Fruit fly (Drosophila melanogaster) whole organism, embryonic: ENCODE data around the gene CG34116.
A peak's percentile ranks its signal among the peaks of the same experiment; 100 is the strongest.

Experiments
- Asciz ChIP-seq: fragments of 200-800 bp; sonication (Bioruptor generic); optimal IDR thresholded peaks from 2 replicates; lab custom pipeline; 2017; ENCODE audit warnings: missing biosample characterization, mild to moderate bottlenecking, missing genetic modification characterization, missing genetic modification reagents
- Atf-2 ChIP-seq: fragments of 200-800 bp; sonication (Bioruptor generic); optimal IDR thresholded peaks from 2 replicates; lab custom pipeline; 2016; ENCODE audit warnings: missing biosample characterization, missing genetic modification characterization
- CG10274 ChIP-seq: fragments of 200-800 bp; sonication (Bioruptor generic); optimal IDR thresholded peaks from 3 replicates; lab custom pipeline; 2017; ENCODE audit warnings: missing biosample characterization, mild to moderate bottlenecking, missing genetic modification characterization
- CG12155 ChIP-seq: fragments of 200-800 bp; sonication (Bioruptor generic); optimal IDR thresholded peaks from 3 replicates; lab custom pipeline; 2016; ENCODE audit warnings: missing biosample characterization, missing genetic modification characterization
- CG12391 ChIP-seq: fragments of 200-800 bp; sonication (Bioruptor generic); optimal IDR thresholded peaks from 3 replicates; lab custom pipeline; 2018; ENCODE audit warnings: missing biosample characterization, mild to moderate bottlenecking, missing genetic modification characterization, moderate library complexity
- CG12659 ChIP-seq: fragments of 200-800 bp; sonication (Bioruptor generic); optimal IDR thresholded peaks from 3 replicates; lab custom pipeline; 2017; ENCODE audit warnings: mild to moderate bottlenecking, missing biosample characterization, missing genetic modification reagents, missing genetic modification characterization
- CG13287 ChIP-seq: fragments of 200-800 bp; sonication (Bioruptor generic); IDR thresholded peaks from 2 replicates; pipeline ENCODE4 v1.3.6; 2022; ENCODE audit warnings: missing biosample characterization, missing genetic modification characterization; ENCODE audit not compliant: partially characterized antibody
- CG15269 ChIP-seq: fragments of 200-800 bp; sonication (Bioruptor generic); optimal IDR thresholded peaks from 2 replicates; lab custom pipeline; 2018; ENCODE audit warnings: missing biosample characterization, mild to moderate bottlenecking, missing genetic modification characterization, moderate library complexity
- CG30431 ChIP-seq: fragments of 200-800 bp; sonication (Bioruptor generic); optimal IDR thresholded peaks from 2 replicates; lab custom pipeline; 2017; ENCODE audit warnings: missing biosample characterization, missing genetic modification characterization
- CG31441 ChIP-seq: fragments of 200-800 bp; sonication (Bioruptor generic); IDR thresholded peaks from 2 replicates; pipeline ENCODE4 v1.3.6; 2022; ENCODE audit warnings: missing biosample characterization, missing genetic modification characterization
- CG32767 ChIP-seq: fragments of 200-800 bp; sonication (Bioruptor generic); IDR thresholded peaks from 2 replicates; pipeline ENCODE4 v1.3.6; 2022; ENCODE audit warnings: missing biosample characterization, missing genetic modification characterization
- CG32772 ChIP-seq: fragments of 200-800 bp; sonication (Bioruptor generic); IDR thresholded peaks from 2 replicates; pipeline ENCODE4 v1.3.6; 2022; ENCODE audit warnings: missing biosample characterization, missing genetic modification characterization
- CG4424 ChIP-seq: fragments of 200-800 bp; sonication (Bioruptor generic); optimal IDR thresholded peaks from 3 replicates; lab custom pipeline; 2016; ENCODE audit warnings: missing biosample characterization, missing genetic modification characterization
- CG4730 ChIP-seq: fragments of 200-800 bp; sonication (Bioruptor generic); IDR thresholded peaks from 2 replicates; pipeline ENCODE4 v1.3.6; 2022; ENCODE audit warnings: missing biosample characterization, missing genetic modification characterization
- CG4854 ChIP-seq: fragments of 200-800 bp; sonication (Bioruptor generic); optimal IDR thresholded peaks from 2 replicates; lab custom pipeline; 2016; ENCODE audit warnings: missing biosample characterization, missing genetic modification characterization, inconsistent platforms
- CG5953 ChIP-seq: fragments of 200-800 bp; sonication (Bioruptor generic); IDR thresholded peaks from 2 replicates; pipeline ENCODE4 v1.3.6; 2022; ENCODE audit warnings: missing biosample characterization, missing genetic modification characterization
- CG6654 ChIP-seq: fragments of 200-800 bp; sonication (Bioruptor generic); optimal IDR thresholded peaks from 2 replicates; lab custom pipeline; 2017; ENCODE audit warnings: missing biosample characterization, mild to moderate bottlenecking, missing genetic modification characterization
- CG6683 ChIP-seq: fragments of 200-800 bp; sonication (Bioruptor generic); optimal IDR thresholded peaks from 2 replicates; lab custom pipeline; 2017; ENCODE audit warnings: missing biosample characterization, mild to moderate bottlenecking, missing genetic modification characterization, missing genetic modification reagents
- CG8478 ChIP-seq: fragments of >200 bp; optimal IDR thresholded peaks from 2 replicates; lab custom pipeline; 2018
- CG8944 ChIP-seq: fragments of 200-800 bp; sonication (Bioruptor generic); optimal IDR thresholded peaks from 3 replicates; lab custom pipeline; 2016; ENCODE audit warnings: missing biosample characterization, missing genetic modification characterization
- Dip3 ChIP-seq: fragments of 200-800 bp; sonication (Bioruptor generic); optimal IDR thresholded peaks from 3 replicates; lab custom pipeline; 2016; ENCODE audit warnings: missing biosample characterization, missing genetic modification characterization
- Gug ChIP-seq: fragments of 200-800 bp; sonication (Bioruptor generic); IDR thresholded peaks from 4 replicates; pipeline ENCODE4 v1.3.6; 2022; ENCODE audit warnings: missing biosample characterization, missing genetic modification characterization
- HHEX ChIP-seq: fragments of 200-800 bp; sonication (Bioruptor generic); optimal IDR thresholded peaks from 3 replicates; lab custom pipeline; 2017; ENCODE audit warnings: missing biosample characterization, mild to moderate bottlenecking, missing genetic modification characterization, missing genetic modification reagents
- Kr ChIP-seq: fragments of 200-800 bp; sonication (Bioruptor generic); optimal IDR thresholded peaks from 2 replicates; lab custom pipeline; 2017; ENCODE audit warnings: missing biosample characterization, mild to moderate bottlenecking, missing genetic modification characterization
- MESR4 ChIP-seq: fragments of 200-800 bp; sonication (Bioruptor generic); optimal IDR thresholded peaks from 2 replicates; lab custom pipeline; 2018; ENCODE audit warnings: missing biosample characterization, mild to moderate bottlenecking, missing genetic modification characterization, moderate library complexity
- Med ChIP-seq: fragments of 200-800 bp; sonication (Bioruptor generic); peaks from one replicate; lab custom pipeline; 2016; ENCODE audit warnings: missing biosample characterization, missing genetic modification characterization, mild to moderate bottlenecking, inconsistent platforms, moderate library complexity
- Xrp1 ChIP-seq: fragments of 200-800 bp; sonication (Bioruptor generic); IDR thresholded peaks from 2 replicates; pipeline ENCODE4 v1.3.6; 2022; ENCODE audit warnings: missing biosample characterization, missing genetic modification characterization
- al ChIP-seq: fragments of 200-800 bp; sonication (Bioruptor generic); IDR thresholded peaks from 2 replicates; pipeline ENCODE4 v1.3.6; 2022; ENCODE audit warnings: missing biosample characterization, missing genetic modification characterization
- bigmax ChIP-seq: fragments of 200-800 bp; sonication (Bioruptor generic); optimal IDR thresholded peaks from 2 replicates; lab custom pipeline; 2018; ENCODE audit warnings: missing biosample characterization, mild to moderate bottlenecking, missing genetic modification characterization
- dysf ChIP-seq: fragments of 200-800 bp; sonication (Bioruptor generic); IDR thresholded peaks from 3 replicates; pipeline ENCODE4 v1.3.6; 2022; ENCODE audit warnings: missing biosample characterization, missing genetic modification characterization
- emc ChIP-seq: fragments of 200-800 bp; sonication (Bioruptor generic); optimal IDR thresholded peaks from 2 replicates; lab custom pipeline; 2016; ENCODE audit warnings: missing biosample characterization, missing genetic modification characterization
- ewg ChIP-seq: fragments of 200-800 bp; sonication (Bioruptor generic); optimal IDR thresholded peaks from 3 replicates; lab custom pipeline; 2017; ENCODE audit warnings: mild to moderate bottlenecking, missing biosample characterization, missing genetic modification reagents, missing genetic modification characterization
- eyg ChIP-seq: fragments of 200-800 bp; sonication (Bioruptor generic); optimal IDR thresholded peaks from 3 replicates; lab custom pipeline; 2016; ENCODE audit warnings: missing biosample characterization, missing genetic modification characterization
- gsb ChIP-seq: fragments of 200-800 bp; sonication (Bioruptor generic); IDR thresholded peaks from 2 replicates; pipeline ENCODE4 v1.3.6; 2022; ENCODE audit warnings: missing biosample characterization, missing genetic modification characterization
- hb ChIP-seq: fragments of 200-800 bp; sonication (Bioruptor generic); IDR thresholded peaks from 3 replicates; pipeline ENCODE4 v1.3.6; 2022; ENCODE audit warnings: missing biosample characterization, missing genetic modification characterization; ENCODE audit not compliant: partially characterized antibody
- hbn ChIP-seq: fragments of 200-800 bp; sonication (Bioruptor generic); IDR thresholded peaks from 2 replicates; pipeline ENCODE4 v1.3.6; 2022; ENCODE audit warnings: missing biosample characterization, missing genetic modification characterization; ENCODE audit not compliant: partially characterized antibody
- jigr1 ChIP-seq: fragments of 200-800 bp; sonication (Bioruptor generic); IDR thresholded peaks from 3 replicates; pipeline ENCODE4 v1.3.6; 2022; ENCODE audit warnings: missing biosample characterization, missing genetic modification characterization
- jumu ChIP-seq: fragments of 200-800 bp; sonication (Bioruptor generic); optimal IDR thresholded peaks from 3 replicates; lab custom pipeline; 2016; ENCODE audit warnings: missing biosample characterization, missing genetic modification characterization
- mld ChIP-seq: fragments of 200-800 bp; sonication (Bioruptor generic); IDR thresholded peaks from 3 replicates; pipeline ENCODE4 v1.3.6; 2022; ENCODE audit warnings: missing biosample characterization, missing genetic modification characterization; ENCODE audit not compliant: partially characterized antibody
- nerfin-2 ChIP-seq: fragments of 200-800 bp; sonication (Bioruptor generic); IDR thresholded peaks from 2 replicates; pipeline ENCODE4 v1.3.6; 2022; ENCODE audit warnings: missing biosample characterization, missing genetic modification characterization; ENCODE audit not compliant: partially characterized antibody
- pb ChIP-seq: fragments of 200-800 bp; sonication (Bioruptor generic); optimal IDR thresholded peaks from 3 replicates; lab custom pipeline; 2016; ENCODE audit warnings: missing biosample characterization, missing genetic modification characterization
- row ChIP-seq: fragments of 200-800 bp; sonication (Bioruptor generic); IDR thresholded peaks from 3 replicates; pipeline ENCODE4 v1.3.6; 2022; ENCODE audit warnings: missing biosample characterization, missing genetic modification characterization
- sna ChIP-seq: fragments of 200-800 bp; sonication (Bioruptor generic); IDR thresholded peaks from 2 replicates; pipeline ENCODE4 v1.3.6; 2022; ENCODE audit warnings: missing biosample characterization, missing genetic modification characterization; ENCODE audit not compliant: partially characterized antibody
- sob ChIP-seq: fragments of 200-800 bp; sonication (Bioruptor generic); IDR thresholded peaks from 2 replicates; pipeline ENCODE4 v1.3.6; 2022; ENCODE audit warnings: missing biosample characterization, missing genetic modification characterization
- tio ChIP-seq: fragments of 200-800 bp; sonication (Bioruptor generic); optimal IDR thresholded peaks from 2 replicates; lab custom pipeline; 2017; ENCODE audit warnings: missing biosample characterization, missing genetic modification characterization, inconsistent platforms
- trh ChIP-seq: fragments of 200-800 bp; sonication (Bioruptor generic); optimal IDR thresholded peaks from 2 replicates; lab custom pipeline; 2016; ENCODE audit warnings: missing biosample characterization, missing genetic modification characterization
- wdn ChIP-seq: fragments of 200-800 bp; sonication (Bioruptor generic); IDR thresholded peaks from 2 replicates; pipeline ENCODE4 v1.3.6; 2022; ENCODE audit warnings: missing biosample characterization, missing genetic modification characterization
- z ChIP-seq: fragments of 200-800 bp; sonication (Bioruptor generic); IDR thresholded peaks from 3 replicates; pipeline ENCODE4 v1.3.6; 2022; ENCODE audit warnings: missing biosample characterization, missing genetic modification characterization
- zfh1 ChIP-seq: fragments of 200-800 bp; sonication (Bioruptor generic); IDR thresholded peaks from 3 replicates; pipeline ENCODE4 v1.3.6; 2022; ENCODE audit warnings: missing biosample characterization, missing genetic modification characterization

CG34116 gene

dm6 chr3L:19817807-19818531, 12.1 kb upstream of the CG34116 start, which contains the start of the genes Fibp and Deaf1 (continued):
- TF ChIP-seq CG15269 (tag; lab: Kevin White, UChicago), result peak; percentile 68
- TF ChIP-seq CG4730, result 0 out of 2 replicates have a peak, but pooled peaks have one; percentile 33
- no peak for TF ChIP-seq HHEX (GFP tag; lab: Kevin White, UChicago)
- TF ChIP-seq row (GFP tag; lab: Robert Waterston, UW), result peak; percentile 95
- peak; percentile 71 for TF ChIP-seq al
- peak; percentile 82 for TF ChIP-seq MESR4 (GFP tag; lab: Kevin White, UChicago)
- peak; percentile 94 for TF ChIP-seq sna (GFP tag; lab: Robert Waterston, UW)
- peak; percentile 99 for TF ChIP-seq hb (GFP tag; lab: Robert Waterston, UW)
- TF ChIP-seq gsb (GFP tag; lab: Robert Waterston, UW), result no peak
- TF ChIP-seq bigmax, result no peak
- peak; percentile 94 for TF ChIP-seq Med (GFP tag; lab: Kevin White, UChicago)
- TF ChIP-seq Dip3 (GFP tag; lab: Kevin White, UChicago), result peak; percentile 83
- no peak for TF ChIP-seq CG5953 (GFP tag; lab: Robert Waterston, UW)
- TF ChIP-seq wdn (GFP tag; lab: Robert Waterston, UW), result 0 out of 2 replicates have a peak, but pooled peaks have one; percentile 37
- peak; percentile 86 for TF ChIP-seq CG12659 (GFP tag; lab: Kevin White, UChicago)
- peak; percentile 34; the same call in 1 of the 2 replicates for TF ChIP-seq CG32767 (GFP tag; lab: Robert Waterston, UW)
- peak; percentile 99 for TF ChIP-seq ewg (GFP tag; lab: Kevin White, UChicago)
- TF ChIP-seq CG31441 (GFP tag; lab: Robert Waterston, UW), result peak; percentile 70
- no peak for TF ChIP-seq CG10274 (GFP tag; lab: Kevin White, UChicago)
- TF ChIP-seq tio, result no peak
- peak; percentile 66; the same call in 2 of the 3 replicates for TF ChIP-seq dysf (GFP tag; lab: Robert Waterston, UW)
- TF ChIP-seq emc (GFP tag; lab: Kevin White, UChicago), result peak; percentile 26
- peak; percentile 64 for TF ChIP-seq CG4854 (GFP tag; lab: Kevin White, UChicago)
- TF ChIP-seq CG8944 (GFP tag; lab: Kevin White, UChicago), result peak; percentile 78
- peak; percentile 16 for TF ChIP-seq CG6683 (GFP tag; lab: Kevin White, UChicago)
- peak; percentile 81; the same call in 1 of the 2 replicates for TF ChIP-seq sob (GFP tag; lab: Robert Waterston, UW)
- TF ChIP-seq CG32772 (GFP tag; lab: Robert Waterston, UW), result peak; percentile 43; the same call in 1 of the 2 replicates
- TF ChIP-seq CG30431 (GFP tag; lab: Kevin White, UChicago), result peak; percentile 46
- no peak for TF ChIP-seq z (GFP tag; lab: Robert Waterston, UW)
- peak; percentile 50 for TF ChIP-seq pb (GFP tag; lab: Kevin White, UChicago)
- TF ChIP-seq eyg (GFP tag; lab: Kevin White, UChicago), result peak; percentile 20
- TF ChIP-seq CG13287 (GFP tag; lab: Robert Waterston, UW), result peak; percentile 94
- TF ChIP-seq CG8478, result no peak
- TF ChIP-seq trh, result peak; percentile 57
- TF ChIP-seq Gug, result peak; percentile 93; the same call in 2 of the 4 replicates
- peak; percentile 88 for TF ChIP-seq CG12391 (tag; lab: Kevin White, UChicago)
- TF ChIP-seq mld, result peak; percentile 97
- TF ChIP-seq jumu, result peak; percentile 80
- TF ChIP-seq nerfin-2 (GFP tag; lab: Robert Waterston, UW), result peak; percentile 95
- peak; percentile 85 for TF ChIP-seq Atf-2 (GFP tag; lab: Kevin White, UChicago)
- peak; percentile 53; the same call in 2 of the 3 replicates for TF ChIP-seq zfh1 (GFP tag; lab: Robert Waterston, UW)
- TF ChIP-seq CG12155, result peak; percentile 86
- TF ChIP-seq Xrp1, result peak; percentile 61; the same call in 1 of the 2 replicates
- TF ChIP-seq CG6654, result peak; percentile 11
- no peak for TF ChIP-seq Asciz (GFP tag; lab: Kevin White, UChicago)
- peak; percentile 81 for TF ChIP-seq CG4424 (GFP tag; lab: Kevin White, UChicago)
- TF ChIP-seq Kr (GFP tag; lab: Kevin White, UChicago), result no peak
- 0 out of 3 replicates have a peak, but pooled peaks have one; percentile 47 for TF ChIP-seq jigr1 (GFP tag; lab: Robert Waterston, UW)
- TF ChIP-seq hbn (GFP tag; lab: Robert Waterston, UW), result peak; percentile 95
